Fruit fly (Drosophila melanogaster) whole organism, wandering third instar larva: ENCODE measurements around the gene Cyp4ac2.
A peak's percentile ranks its signal among the peaks of the same experiment; 100 is the strongest.

Experiments
- Abd-B ChIP-seq: fragments of >200 bp; optimal IDR thresholded peaks from 2 replicates; lab custom pipeline; 2017; ENCODE audit warnings: missing biosample characterization, missing genetic modification characterization
- Dfd ChIP-seq: fragments of >200 bp; optimal IDR thresholded peaks from 2 replicates; lab custom pipeline; 2017; ENCODE audit warnings: missing biosample characterization, missing genetic modification characterization
- GATAd ChIP-seq: sonication (Bioruptor generic); optimal IDR thresholded peaks from 2 replicates; lab custom pipeline; 2016; ENCODE audit warnings: missing biosample characterization, missing genetic modification characterization
- OdsH ChIP-seq: fragments of 200-800 bp; sonication (Bioruptor generic); optimal IDR thresholded peaks from 2 replicates; lab custom pipeline; 2016; ENCODE audit warnings: missing biosample characterization, mild to moderate bottlenecking, missing genetic modification characterization
- Vsx2 ChIP-seq: fragments of 200-300, 225-300 bp; sonication (Bioruptor generic); optimal IDR thresholded peaks from 2 replicates; lab custom pipeline; 2018; ENCODE audit warnings: missing biosample characterization, missing genetic modification characterization; ENCODE audit not compliant: partially characterized antibody
- dmrt93B ChIP-seq: fragments of 200-800 bp; sonication (Bioruptor generic); optimal IDR thresholded peaks from 2 replicates; lab custom pipeline; 2018; ENCODE audit warnings: missing biosample characterization, mild to moderate bottlenecking, missing genetic modification characterization
- ey ChIP-seq: fragments of 200-800 bp; sonication (Bioruptor generic); optimal IDR thresholded peaks from 2 replicates; lab custom pipeline; 2016; ENCODE audit warnings: missing biosample characterization, missing genetic modification characterization
- jim ChIP-seq: fragments of 175-275, 200-325 bp; sonication (Bioruptor generic); optimal IDR thresholded peaks from 2 replicates; lab custom pipeline; 2016; ENCODE audit warnings: missing biosample characterization, mild to moderate bottlenecking, missing genetic modification characterization
- pan ChIP-seq: fragments of >200 bp; optimal IDR thresholded peaks from 2 replicates; lab custom pipeline; 2017
- rgr ChIP-seq: fragments of 200-800 bp; sonication (Bioruptor generic); optimal IDR thresholded peaks from 3 replicates; lab custom pipeline; 2016; ENCODE audit warnings: missing biosample characterization, mild to moderate bottlenecking, missing genetic modification characterization

DNA sequence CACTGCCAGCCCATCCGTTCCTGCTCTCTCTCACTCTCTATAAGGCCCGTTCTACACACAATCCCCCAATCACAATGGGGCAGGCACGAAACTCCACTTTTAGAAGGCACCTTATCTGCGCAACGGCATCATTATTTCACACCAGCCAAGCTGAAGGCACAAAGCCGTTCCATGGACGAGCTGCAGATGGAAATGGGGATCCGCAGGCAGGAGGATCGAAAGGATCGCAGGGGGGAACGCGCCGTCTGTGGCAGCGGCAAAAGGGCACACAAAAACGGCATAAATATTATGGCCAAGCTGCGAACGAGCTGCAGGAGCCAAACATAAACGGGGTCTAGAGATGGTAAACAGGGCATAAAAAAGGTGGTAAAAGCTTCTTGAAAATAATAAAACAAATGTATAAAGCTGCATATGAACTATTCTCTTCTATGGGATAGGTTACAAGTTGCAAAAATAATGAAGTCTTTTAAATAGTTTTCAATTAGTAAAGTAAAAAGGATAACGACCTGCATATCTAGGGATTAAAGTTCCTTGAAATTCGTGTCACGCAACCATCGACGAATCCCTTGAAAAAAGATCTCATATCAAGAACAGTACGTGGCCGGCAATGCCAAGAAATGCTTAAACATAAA lies 13.7 kb upstream of the Cyp4ac2 start:
- TF ChIP-seq jim (GFP tag; lab: Kevin White, UChicago) (no peak), pan (no peak), Abd-B (GFP tag; lab: Kevin White, UChicago) (no peak), rgr (GFP tag; lab: Kevin White, UChicago) (peak; percentile 66), OdsH (GFP tag; lab: Kevin White, UChicago) (peak; percentile 82), Vsx2 (GFP tag; lab: Kevin White, UChicago) (peak; percentile 14), ey (GFP tag; lab: Kevin White, UChicago) (peak; percentile 81), dmrt93B (GFP tag; lab: Kevin White, UChicago) (peak; percentile 60), GATAd (no peak), Dfd (GFP tag; lab: Kevin White, UChicago) (no peak)
